ENCODE assay signal across 1 fruit fly cellular context in the genomic region with DNA sequence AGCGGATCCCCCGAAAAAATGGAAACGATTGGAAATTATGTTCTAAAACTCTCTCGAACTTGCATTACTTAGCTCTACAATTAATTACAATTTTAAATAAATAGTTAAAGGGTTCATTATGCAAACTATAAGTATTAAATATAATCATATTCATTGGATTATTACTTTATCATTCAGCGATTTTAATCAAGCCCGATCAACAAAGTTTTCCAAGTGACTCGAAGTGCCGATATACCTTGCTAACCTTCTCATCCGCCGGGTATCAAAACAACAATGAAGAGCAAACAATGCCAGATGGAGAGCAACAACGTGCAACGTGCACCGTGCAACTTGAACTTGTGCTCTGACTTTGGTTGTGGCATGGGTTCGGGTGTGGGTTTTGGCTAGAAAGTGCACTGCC.
TF ChIP-seq lines count a peak whose summit lies in the region.

No protein-coding gene starts in this region.

TF ChIP-seq in whole organism, embryonic, 481 proteins besides CTCF, POLR2A, EP300 and RAD21 (continued from another document and continues in another):
- TF ChIP-seq CG15011 (GFP tag; optimal IDR thresholded peaks at IDR 0.05; lab: Kevin White, UChicago) (peak; percentile 7), chm (GFP tag; IDR thresholded peaks at IDR 0.05; lab: Robert Waterston, UW) (peak; percentile 86; the same call in 1 of the 2 replicates), pnt (GFP tag; optimal IDR thresholded peaks at IDR 0.05; lab: Kevin White, UChicago) (no peak), jigr1 (GFP tag; IDR thresholded peaks at IDR 0.05; lab: Robert Waterston, UW) (no peak), CG10366 (GFP tag; IDR thresholded peaks at IDR 0.05; lab: Robert Waterston, UW) (peak; percentile 51), CG5953 (GFP tag; IDR thresholded peaks at IDR 0.05; lab: Robert Waterston, UW) (0 out of 2 replicates have a peak, but pooled peaks have one; percentile 9), CG8924 (tag; optimal IDR thresholded peaks at IDR 0.05; lab: Kevin White, UChicago) (peak; percentile 65), Meics (GFP tag; optimal IDR thresholded peaks at IDR 0.05; lab: Kevin White, UChicago) (no peak), Drgx (GFP tag; IDR thresholded peaks at IDR 0.05; lab: Robert Waterston, UW) (0 out of 2 replicates have a peak, but pooled peaks have one; percentile 43), CG8765 (GFP tag; IDR thresholded peaks at IDR 0.05; lab: Robert Waterston, UW) (peak; percentile 57; the same call in 1 of the 2 replicates), CG10462 (GFP tag; optimal IDR thresholded peaks at IDR 0.05; lab: Kevin White, UChicago) (peak; percentile 10), CG11504 (tag; optimal IDR thresholded peaks at IDR 0.05; lab: Kevin White, UChicago) (peak; percentile 65), luna (GFP tag; optimal IDR thresholded peaks at IDR 0.05; lab: Kevin White, UChicago) (no peak), grau (tag; optimal IDR thresholded peaks at IDR 0.05; lab: Kevin White, UChicago) (peak; percentile 55), H2.0 (GFP tag; IDR thresholded peaks at IDR 0.05; lab: Robert Waterston, UW) (peak; percentile 45), CG17612 (GFP tag; IDR thresholded peaks at IDR 0.05; lab: Robert Waterston, UW) (no peak), D19A (tag; optimal IDR thresholded peaks at IDR 0.05; lab: Kevin White, UChicago) (peak; percentile 66), CG6813 (GFP tag; optimal IDR thresholded peaks at IDR 0.05; lab: Kevin White, UChicago) (peak; percentile 13), Ssrp (tag; optimal IDR thresholded peaks at IDR 0.05; lab: Kevin White, UChicago) (peak; percentile 58), croc (GFP tag; conservative IDR thresholded peaks at IDR 0.05; lab: Robert Waterston, UW) (peak; percentile 67), CG18262 (tag; optimal IDR thresholded peaks at IDR 0.05; lab: Kevin White, UChicago) (peak; percentile 88), sens (GFP tag; lab: Kevin White, UChicago) (peak; percentile 87), ab (GFP tag; optimal IDR thresholded peaks at IDR 0.05; lab: Kevin White, UChicago) (no peak), CoRest (tag; optimal IDR thresholded peaks at IDR 0.05; lab: Kevin White, UChicago) (peak; percentile 60), CG4820 (GFP tag; optimal IDR thresholded peaks at IDR 0.05; lab: Kevin White, UChicago) (peak; percentile 50), pan (optimal IDR thresholded peaks at IDR 0.05; lab: Kevin White, UChicago) (peak in 1 of 2 experiments; percentile 38), pan (GFP tag; optimal IDR thresholded peaks at IDR 0.05 in 1 of 2, IDR thresholded peaks at IDR 0.05 in 1 of 2) (no peak), Ptx1 (GFP tag; IDR thresholded peaks at IDR 0.05; lab: Robert Waterston, UW) (peak; percentile 40; the same call in 1 of the 2 replicates), dmrt99B (tag; optimal IDR thresholded peaks at IDR 0.05; lab: Kevin White, UChicago) (peak; percentile 58), sqz (GFP tag; optimal IDR thresholded peaks at IDR 0.05; lab: Kevin White, UChicago) (peak; percentile 15), CG8359 (GFP tag; optimal IDR thresholded peaks at IDR 0.05; lab: Kevin White, UChicago; ENCODE audit: borderline replicate concordance) (peak; percentile 66), corto (GFP tag; optimal IDR thresholded peaks at IDR 0.05; lab: Kevin White, UChicago) (no peak), CG7556 (GFP tag; optimal IDR thresholded peaks at IDR 0.05; lab: Kevin White, UChicago) (peak; percentile 18), CG2678 (tag; optimal IDR thresholded peaks at IDR 0.05; lab: Kevin White, UChicago) (peak; percentile 55), Optix (GFP tag; IDR thresholded peaks at IDR 0.05; lab: Robert Waterston, UW) (no peak), esg (GFP tag; conservative IDR thresholded peaks at IDR 0.05; lab: Robert Waterston, UW) (peak; percentile 20; the same call in 1 of the 2 replicates), CG8388 (GFP tag; optimal IDR thresholded peaks at IDR 0.05; lab: Kevin White, UChicago) (peak; percentile 60), CG17359 (tag; optimal IDR thresholded peaks at IDR 0.05; lab: Kevin White, UChicago) (peak; percentile 59), NC2α (GFP tag; optimal IDR thresholded peaks at IDR 0.05; lab: Kevin White, UChicago) (no peak), chif (GFP tag; optimal IDR thresholded peaks at IDR 0.05; lab: Kevin White, UChicago) (peak; percentile 47 to 52), CG17385 (GFP tag; optimal IDR thresholded peaks at IDR 0.05; lab: Kevin White, UChicago) (peak; percentile 10), Oli (tag; optimal IDR thresholded peaks at IDR 0.05; lab: Kevin White, UChicago) (peak; percentile 56), CG11695 (GFP tag; IDR thresholded peaks at IDR 0.05; lab: Robert Waterston, UW) (peak; percentile 55; the same call in 1 of the 3 replicates), CG5180 (GFP tag; optimal IDR thresholded peaks at IDR 0.05; lab: Kevin White, UChicago) (peak; percentile 18), pfk (GFP tag; optimal IDR thresholded peaks at IDR 0.05; lab: Kevin White, UChicago) (no peak), otp (GFP tag; IDR thresholded peaks at IDR 0.05; lab: Robert Waterston, UW) (peak; percentile 75; the same call in 2 of the 3 replicates), zfh1 (GFP tag; IDR thresholded peaks at IDR 0.05; lab: Robert Waterston, UW) (peak; percentile 89), kah (GFP tag; optimal IDR thresholded peaks at IDR 0.05; lab: Kevin White, UChicago) (no peak), sc (optimal IDR thresholded peaks at IDR 0.05; lab: Kevin White, UChicago) (no peak), sc (GFP tag; optimal IDR thresholded peaks at IDR 0.05; lab: Kevin White, UChicago) (peak; percentile 44), CG18619 (GFP tag; optimal IDR thresholded peaks at IDR 0.05; lab: Kevin White, UChicago) (peak; percentile 9), unpg (GFP tag; optimal IDR thresholded peaks at IDR 0.05; lab: Kevin White, UChicago) (peak; percentile 59), CG15601 (tag; optimal IDR thresholded peaks at IDR 0.05; lab: Kevin White, UChicago) (peak; percentile 48), Hr78 (GFP tag; optimal IDR thresholded peaks at IDR 0.05; lab: Kevin White, UChicago) (peak in 1 of 2 experiments; percentile 0), ind (GFP tag; optimal IDR thresholded peaks at IDR 0.05; lab: Kevin White, UChicago) (peak; percentile 20), Chrac-16 (GFP tag; optimal IDR thresholded peaks at IDR 0.05; lab: Kevin White, UChicago) (peak; percentile 46), Blimp-1 (GFP tag; optimal IDR thresholded peaks at IDR 0.05; lab: Kevin White, UChicago) (peak; percentile 82), lola (GFP tag; optimal IDR thresholded peaks at IDR 0.05; lab: Kevin White, UChicago) (peak in 1 of 3 experiments; percentile 81), gcm (GFP tag; optimal IDR thresholded peaks at IDR 0.05; lab: Kevin White, UChicago) (peak; percentile 35), az2 (GFP tag; optimal IDR thresholded peaks at IDR 0.05; lab: Kevin White, UChicago) (peak; percentile 65), CG9215 (GFP tag; IDR thresholded peaks at IDR 0.05; lab: Robert Waterston, UW) (no peak), Rx (GFP tag; IDR thresholded peaks at IDR 0.05; lab: Robert Waterston, UW) (peak; percentile 22; the same call in 1 of the 2 replicates), CG31441 (GFP tag; IDR thresholded peaks at IDR 0.05; lab: Robert Waterston, UW) (peak; percentile 68), twi (tag; optimal IDR thresholded peaks at IDR 0.05; lab: Kevin White, UChicago) (peak; percentile 82), CG2875 (GFP tag; optimal IDR thresholded peaks at IDR 0.05; lab: Kevin White, UChicago) (peak; percentile 65), CG4404 (GFP tag; IDR thresholded peaks at IDR 0.05; lab: Robert Waterston, UW) (peak; percentile 78), NC2β (GFP tag; optimal IDR thresholded peaks at IDR 0.05; lab: Kevin White, UChicago) (no peak), lab (GFP tag; optimal IDR thresholded peaks at IDR 0.05; lab: Kevin White, UChicago) (peak; percentile 18), Lhr (GFP tag; optimal IDR thresholded peaks at IDR 0.05; lab: Kevin White, UChicago) (no peak), peb (GFP tag; IDR thresholded peaks at IDR 0.05; lab: Robert Waterston, UW) (peak; percentile 27), lmd (GFP tag; IDR thresholded peaks at IDR 0.05; lab: Robert Waterston, UW) (peak; percentile 72), PHDP (tag; optimal IDR thresholded peaks at IDR 0.05; lab: Kevin White, UChicago) (peak; percentile 33), CG1602 (GFP tag; optimal IDR thresholded peaks at IDR 0.05; lab: Kevin White, UChicago) (peak; percentile 49), ems (GFP tag; optimal IDR thresholded peaks at IDR 0.05; lab: Kevin White, UChicago) (no peak), dpn (GFP tag; optimal IDR thresholded peaks at IDR 0.05; lab: Kevin White, UChicago) (peak in 1 of 2 experiments; percentile 49), D19B (GFP tag; optimal IDR thresholded peaks at IDR 0.05; lab: Kevin White, UChicago) (peak; percentile 69), CG10959 (GFP tag; IDR thresholded peaks at IDR 0.05; lab: Robert Waterston, UW) (peak; percentile 87), Six4 (GFP tag; optimal IDR thresholded peaks at IDR 0.05; lab: Kevin White, UChicago) (peak; percentile 25), Rfx (GFP tag; IDR thresholded peaks at IDR 0.05; lab: Robert Waterston, UW) (no peak), CG7271 (tag; optimal IDR thresholded peaks at IDR 0.05; lab: Kevin White, UChicago) (peak; percentile 16), fd64A (GFP tag; optimal IDR thresholded peaks at IDR 0.05; lab: Kevin White, UChicago) (no peak), CG16815 (GFP tag; optimal IDR thresholded peaks at IDR 0.05; lab: Kevin White, UChicago) (peak; percentile 61), Hr3 (GFP tag; optimal IDR thresholded peaks at IDR 0.05; lab: Kevin White, UChicago) (peak; percentile 28), CG13775 (GFP tag; optimal IDR thresholded peaks at IDR 0.05; lab: Kevin White, UChicago) (peak; percentile 28), CG10267 (tag; optimal IDR thresholded peaks at IDR 0.05; lab: Kevin White, UChicago) (peak; percentile 77), CG11696 (GFP tag; IDR thresholded peaks at IDR 0.05; lab: Robert Waterston, UW) (no peak), CG12219 (GFP tag; optimal IDR thresholded peaks at IDR 0.05; lab: Kevin White, UChicago) (peak; percentile 27), chn (GFP tag; optimal IDR thresholded peaks at IDR 0.05; lab: Kevin White, UChicago) (peak; percentile 24), prd (optimal IDR thresholded peaks at IDR 0.05; lab: Kevin White, UChicago) (no peak), prd (GFP tag; IDR thresholded peaks at IDR 0.05; lab: Robert Waterston, UW) (peak; percentile 80), Fer3 (tag; optimal IDR thresholded peaks at IDR 0.05; lab: Kevin White, UChicago) (no peak), Xbp1 (GFP tag; optimal IDR thresholded peaks at IDR 0.05; lab: Kevin White, UChicago) (peak; percentile 14), CG33557 (GFP tag; optimal IDR thresholded peaks at IDR 0.05; lab: Kevin White, UChicago) (peak; percentile 70), dmrt11E (tag; optimal IDR thresholded peaks at IDR 0.05; lab: Kevin White, UChicago) (peak; percentile 91), CG6689 (GFP tag; IDR thresholded peaks at IDR 0.05; lab: Robert Waterston, UW) (peak; percentile 63), ase (GFP tag; IDR thresholded peaks at IDR 0.05; lab: Robert Waterston, UW) (peak; percentile 17; the same call in 1 of the 3 replicates), CG3847 (GFP tag; IDR thresholded peaks at IDR 0.05; lab: Robert Waterston, UW) (0 out of 2 replicates have a peak, but pooled peaks have one; percentile 17), Gug (GFP tag; IDR thresholded peaks at IDR 0.05; lab: Robert Waterston, UW) (peak; percentile 17; the same call in 2 of the 4 replicates), CG6254 (GFP tag; optimal IDR thresholded peaks at IDR 0.05; lab: Kevin White, UChicago) (peak; percentile 74), Spps (tag; optimal IDR thresholded peaks at IDR 0.05; lab: Kevin White, UChicago) (peak; percentile 82), CG15696 (tag; optimal IDR thresholded peaks at IDR 0.05; lab: Kevin White, UChicago) (peak; percentile 80), CG9876 (GFP tag; optimal IDR thresholded peaks at IDR 0.05; lab: Kevin White, UChicago) (no peak), eve (GFP tag; optimal IDR thresholded peaks at IDR 0.05; lab: Kevin White, UChicago) (peak in 1 of 2 experiments; percentile 21), CG30403 (GFP tag; optimal IDR thresholded peaks at IDR 0.05; lab: Kevin White, UChicago) (peak; percentile 29), CG9817 (tag; optimal IDR thresholded peaks at IDR 0.05; lab: Kevin White, UChicago) (no peak), CG3281 (GFP tag; optimal IDR thresholded peaks at IDR 0.05; lab: Kevin White, UChicago) (no peak), CG3163 (GFP tag; optimal IDR thresholded peaks at IDR 0.05; lab: Kevin White, UChicago) (no peak), lov (optimal IDR thresholded peaks at IDR 0.05; lab: Kevin White, UChicago) (no peak), lov (GFP tag; IDR thresholded peaks at IDR 0.05; lab: Robert Waterston, UW) (peak; percentile 64; the same call in 1 of the 3 replicates), CG9727 (GFP tag; optimal IDR thresholded peaks at IDR 0.05; lab: Kevin White, UChicago) (peak; percentile 72), fd96Cb (tag; optimal IDR thresholded peaks at IDR 0.05; lab: Kevin White, UChicago) (peak; percentile 80), sim (GFP tag; IDR thresholded peaks at IDR 0.05; lab: Robert Waterston, UW) (peak; percentile 44; the same call in 1 of the 2 replicates), CG14050 (GFP tag; IDR thresholded peaks at IDR 0.05; lab: Robert Waterston, UW) (no peak), CG18764 (GFP tag; optimal IDR thresholded peaks at IDR 0.05; lab: Kevin White, UChicago) (peak; percentile 3), ewg (GFP tag; optimal IDR thresholded peaks at IDR 0.05; lab: Kevin White, UChicago) (peak; percentile 8), CG17186 (GFP tag; optimal IDR thresholded peaks at IDR 0.05; lab: Kevin White, UChicago) (no peak), sob (GFP tag; IDR thresholded peaks at IDR 0.05; lab: Robert Waterston, UW) (peak; percentile 46; the same call in 1 of the 2 replicates), nerfin-1 (tag; optimal IDR thresholded peaks at IDR 0.05; lab: Kevin White, UChicago) (peak; percentile 46), tin (GFP tag; optimal IDR thresholded peaks at IDR 0.05; lab: Kevin White, UChicago) (peak; percentile 62), Sox102F (GFP tag; optimal IDR thresholded peaks at IDR 0.05; lab: Kevin White, UChicago) (peak; percentile 60), CG6654 (GFP tag; optimal IDR thresholded peaks at IDR 0.05; lab: Kevin White, UChicago) (peak; percentile 21), Abd-B (GFP tag; optimal IDR thresholded peaks at IDR 0.05; lab: Kevin White, UChicago) (peak; percentile 5), CG2120 (GFP tag; optimal IDR thresholded peaks at IDR 0.05; lab: Kevin White, UChicago) (no peak), Gsc (GFP tag; IDR thresholded peaks at IDR 0.05; lab: Robert Waterston, UW) (0 out of 2 replicates have a peak, but pooled peaks have one; percentile 28), CG14710 (tag; optimal IDR thresholded peaks at IDR 0.05; lab: Kevin White, UChicago) (peak; percentile 71)
